Worm (Caenorhabditis elegans): ENCODE data around the gene cht-6.
A peak's percentile ranks its signal among the peaks of the same experiment; 100 is the strongest.

Gene cht-6

ce11 chrV:6413057-6413456, 1.7 kb upstream of the cht-6 start:
- TF ChIP-seq dao-5 (tag; optimal IDR thresholded peaks at IDR 0.05), result no peak
- no peak for TF ChIP-seq him-1 (tag; optimal IDR thresholded peaks at IDR 0.05)
- no peak for TF ChIP-seq W03F9.2 (tag; optimal IDR thresholded peaks at IDR 0.05)

- no peak for TF ChIP-seq him-1 (tag; optimal IDR thresholded peaks at IDR 0.05)
- no peak for TF ChIP-seq dao-5 (tag; optimal IDR thresholded peaks at IDR 0.05)
- TF ChIP-seq W03F9.2 (tag; optimal IDR thresholded peaks at IDR 0.05), result no peak
Observed at ce11 chrV:6414469-6414868, 324 bp upstream of the cht-6 start.

DNA sequence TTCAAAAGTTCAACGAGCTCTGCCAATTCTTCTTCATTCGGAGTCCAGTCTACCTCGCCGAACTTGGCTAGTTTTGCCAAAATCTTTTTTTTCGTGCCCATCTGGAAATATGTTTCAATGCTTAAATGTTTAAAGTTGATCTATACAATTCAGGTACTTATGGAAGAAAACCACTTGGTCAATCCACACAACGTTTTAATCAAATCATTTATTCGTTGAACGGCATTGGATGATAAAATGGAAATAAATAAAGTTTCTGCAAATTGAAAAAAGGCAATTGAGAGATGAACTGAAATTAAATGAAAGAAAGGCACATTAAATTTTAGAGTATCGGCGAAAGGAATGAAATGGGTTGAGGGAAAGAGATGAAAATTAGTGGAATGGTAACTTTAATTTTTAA, 9.3 kb downstream of the cht-6 start, which contains the start of gene urb-1:
Gene urb-1, minus strand, starts transcription at position 101 of the 400 bp plus-strand sequence.
- TF ChIP-seq W03F9.2 (tag; optimal IDR thresholded peaks at IDR 0.05) (no peak), him-1 (tag; optimal IDR thresholded peaks at IDR 0.05) (no peak), dao-5 (tag; optimal IDR thresholded peaks at IDR 0.05) (no peak)

DNA sequence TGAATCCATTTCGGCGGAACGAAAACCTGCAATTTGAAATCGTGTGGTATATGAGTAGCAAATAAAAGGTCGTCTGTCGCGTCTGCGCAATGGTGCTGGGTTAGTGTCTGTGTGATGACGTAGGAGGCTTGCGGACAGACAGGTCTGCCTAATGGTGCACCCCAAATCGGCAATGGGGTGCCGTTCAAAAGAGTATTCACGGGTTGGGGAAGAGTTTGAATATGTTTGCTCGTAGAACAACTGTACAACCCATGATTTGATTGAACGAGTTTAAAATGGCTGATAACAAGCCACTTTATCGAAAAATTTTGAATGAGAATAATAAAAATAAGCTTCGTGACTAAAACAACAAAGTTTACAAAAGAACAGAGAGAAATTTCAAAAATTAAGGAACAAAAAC, 11.1 kb downstream of the cht-6 start, which contains the start of gene T05H4.11:
Gene T05H4.11, minus strand, starts transcription at position 335 of the 400 bp plus-strand sequence.
- TF ChIP-seq dao-5 (tag; optimal IDR thresholded peaks at IDR 0.05) (no peak), W03F9.2 (tag; optimal IDR thresholded peaks at IDR 0.05) (no peak), him-1 (tag; optimal IDR thresholded peaks at IDR 0.05) (no peak)

ce11 chrV:6426843-6427242, 12.1 kb downstream of the cht-6 start, which contains the start of gene atp-4:
atp-4 (minus strand) TSS chrV:6427112.
- TF ChIP-seq him-1 (tag; optimal IDR thresholded peaks at IDR 0.05) (no peak), W03F9.2 (tag; optimal IDR thresholded peaks at IDR 0.05) (no peak), dao-5 (tag; optimal IDR thresholded peaks at IDR 0.05) (no peak)

DNA sequence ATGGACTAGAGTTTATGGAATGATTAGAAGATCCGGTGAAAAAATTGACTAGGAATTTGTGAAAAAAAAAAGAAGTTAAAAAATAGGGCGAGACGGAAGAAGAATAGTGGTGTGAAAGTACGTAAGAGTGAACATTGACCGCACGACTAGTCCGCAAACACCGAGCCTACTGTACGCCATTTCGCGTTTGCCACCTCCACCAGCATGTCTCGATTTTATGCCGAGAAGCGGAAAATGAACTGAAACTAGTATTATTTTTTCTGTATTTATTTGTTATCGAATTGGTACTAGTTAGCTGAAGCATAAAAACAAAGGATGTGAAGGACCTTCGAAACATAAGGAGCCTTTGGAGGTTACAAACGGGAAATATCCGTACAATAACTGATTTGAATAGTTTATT, 12.6 kb downstream of the cht-6 start:
- TF ChIP-seq W03F9.2 (tag; optimal IDR thresholded peaks at IDR 0.05) (peak; percentile 38), him-1 (tag; optimal IDR thresholded peaks at IDR 0.05) (no peak)

ce11 chrV:6429870-6430339, 15.1 kb downstream of the cht-6 start, which contains the start of gene alh-4:
alh-4 (minus strand) TSS chrV:6429920.
- no peak for TF ChIP-seq W03F9.2 (tag; optimal IDR thresholded peaks at IDR 0.05)
- no peak for TF ChIP-seq him-1 (tag; optimal IDR thresholded peaks at IDR 0.05)
- TF ChIP-seq dao-5 (tag; optimal IDR thresholded peaks at IDR 0.05), result no peak

- TF ChIP-seq him-1 (tag; optimal IDR thresholded peaks at IDR 0.05), result no peak
- no peak for TF ChIP-seq dao-5 (tag; optimal IDR thresholded peaks at IDR 0.05)
- TF ChIP-seq W03F9.2 (tag; optimal IDR thresholded peaks at IDR 0.05), result no peak
Observed at ce11 chrV:6430526-6431371, 16.0 kb downstream of the cht-6 start.

DNA sequence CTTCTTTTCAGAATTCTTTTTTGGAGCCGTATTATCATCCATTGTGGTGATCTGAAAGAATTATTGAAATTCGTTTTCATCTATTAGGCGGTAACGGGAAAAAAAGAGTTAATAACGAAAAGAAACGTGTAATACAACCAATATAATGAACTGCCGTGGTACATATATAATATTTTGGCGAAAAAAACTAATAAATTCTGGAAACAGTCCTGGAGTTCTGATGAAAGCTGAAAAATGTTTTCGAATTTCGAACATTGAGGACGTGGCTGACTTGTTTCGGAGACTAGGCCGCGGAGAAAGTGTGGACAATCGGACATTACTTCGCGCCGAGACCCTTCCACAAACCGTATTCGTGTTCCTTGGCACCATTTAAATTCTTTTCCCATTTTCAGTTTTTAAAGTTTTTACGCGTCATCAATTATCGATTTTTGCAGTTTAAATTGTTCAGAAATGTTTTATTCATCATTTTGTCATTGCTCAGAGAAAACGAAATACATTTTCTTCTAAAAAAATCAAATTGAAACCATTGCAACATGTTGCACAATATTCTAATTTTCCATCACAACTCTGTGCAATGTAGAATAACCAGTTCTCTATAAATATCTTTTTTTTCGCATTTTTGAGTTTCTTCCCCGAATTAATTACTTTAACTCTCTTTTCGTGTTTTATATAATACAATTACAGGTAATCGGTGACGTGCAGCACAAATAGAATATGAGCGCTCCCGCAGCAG, 18.8 kb downstream of the cht-6 start, which contains the start of the genes gad-1 and erfa-1:
Gene gad-1, minus strand, starts transcription at position 51 of the 733 bp plus-strand sequence.
Gene erfa-1, plus strand, starts transcription at position 683 of the 733 bp plus-strand sequence.
- TF ChIP-seq him-1 (tag; optimal IDR thresholded peaks at IDR 0.05), result no peak
- peak; percentile 83 for TF ChIP-seq W03F9.2 (tag; optimal IDR thresholded peaks at IDR 0.05)

DNA sequence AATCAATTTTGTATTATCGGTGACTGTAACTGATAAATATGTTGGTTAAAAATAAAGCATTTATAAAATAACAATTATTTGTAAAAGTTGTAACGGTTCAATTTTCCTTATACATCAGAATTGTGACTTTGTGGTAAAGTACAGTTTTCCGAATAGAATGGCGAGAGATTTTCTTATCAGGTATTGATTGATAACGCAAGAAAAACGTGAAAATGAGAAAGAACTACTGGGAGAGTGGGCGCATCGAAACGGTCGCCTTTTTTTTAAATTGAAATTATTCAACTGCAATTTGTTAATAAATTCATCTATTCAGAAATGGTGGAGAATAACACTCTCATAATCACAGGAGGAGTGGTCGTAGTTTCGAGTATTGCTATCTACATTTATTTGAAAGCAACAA, 21.5 kb downstream of the cht-6 start, which contains the start of gene hpo-19:
Gene hpo-19, plus strand, starts transcription at position 314 of the 400 bp plus-strand sequence.
- no peak for TF ChIP-seq him-1 (tag; optimal IDR thresholded peaks at IDR 0.05)
- TF ChIP-seq W03F9.2 (tag; optimal IDR thresholded peaks at IDR 0.05), result no peak
- TF ChIP-seq dao-5 (tag; optimal IDR thresholded peaks at IDR 0.05), result no peak

- no peak for TF ChIP-seq W03F9.2 (tag; optimal IDR thresholded peaks at IDR 0.05)
- no peak for TF ChIP-seq dao-5 (tag; optimal IDR thresholded peaks at IDR 0.05)
- TF ChIP-seq him-1 (tag; optimal IDR thresholded peaks at IDR 0.05), result no peak
Observed at ce11 chrV:6438601-6439000, 23.8 kb downstream of the cht-6 start, which contains the start of gene T05H4.4. T05H4.4 (plus strand) TSS chrV:6438901.

ce11 chrV:6441613-6442012, 26.8 kb downstream of the cht-6 start, which contains the start of gene T05H4.15:
T05H4.15 (minus strand) TSS chrV:6441713.
- no peak for TF ChIP-seq him-1 (tag; optimal IDR thresholded peaks at IDR 0.05)
- no peak for TF ChIP-seq W03F9.2 (tag; optimal IDR thresholded peaks at IDR 0.05)
- no peak for TF ChIP-seq dao-5 (tag; optimal IDR thresholded peaks at IDR 0.05)

DNA sequence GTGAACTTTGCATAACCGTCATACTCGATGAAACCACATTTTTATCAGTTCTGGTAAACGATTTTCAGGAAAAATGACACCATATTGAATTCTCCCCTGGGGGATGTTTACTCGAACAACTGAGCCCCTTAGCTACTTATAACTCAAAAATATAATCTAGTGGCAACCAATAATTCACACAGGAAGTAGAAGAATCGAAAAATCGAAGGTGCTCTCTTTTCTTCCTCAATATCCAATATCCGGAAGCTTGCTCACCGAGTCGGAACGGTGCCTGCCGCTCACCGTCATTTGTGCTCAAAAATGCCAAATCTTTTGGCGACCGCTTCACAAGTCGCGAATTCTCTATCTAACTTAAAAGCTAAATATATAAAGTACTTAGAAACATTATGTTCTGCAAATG, 27.2 kb downstream of the cht-6 start, which contains the start of gene T05H4.3:
Gene T05H4.3, plus strand, starts transcription at position 301 of the 400 bp plus-strand sequence.
- TF ChIP-seq dao-5 (tag; optimal IDR thresholded peaks at IDR 0.05) (no peak), W03F9.2 (tag; optimal IDR thresholded peaks at IDR 0.05) (no peak), him-1 (tag; optimal IDR thresholded peaks at IDR 0.05) (no peak)

Measured in whole organism, L4/young adult.